Fruit fly (Drosophila melanogaster): ENCODE measurements around the gene Cralbp.

dm6 chr3L:5789663-5790062 is 3.1 kb upstream of the Cralbp start:
- TF ChIP-seq CG12605 (GFP tag; IDR thresholded peaks at IDR 0.05) = peak; percentile 67
- no peak for TF ChIP-seq CG8301 (tag; optimal IDR thresholded peaks at IDR 0.05)
- no peak for TF ChIP-seq CG8159 (tag; optimal IDR thresholded peaks at IDR 0.05)
- TF ChIP-seq EcR (GFP tag; optimal IDR thresholded peaks at IDR 0.05) = no peak
- no peak for TF ChIP-seq CG4496 (GFP tag; IDR thresholded peaks at IDR 0.05)
- TF ChIP-seq CG10348 (GFP tag; IDR thresholded peaks at IDR 0.05) = no peak
- TF ChIP-seq Pif1B (GFP tag; optimal IDR thresholded peaks at IDR 0.05) = no peak

All from whole organism, pupa.